Worm (Caenorhabditis elegans) whole organism, young adult: ENCODE data around the gene B0393.9.

Source experiments
- B0261.1 ChIP-seq: sonication (generic microtip); optimal IDR thresholded peaks from 2 replicates; lab custom pipeline; 2016; ENCODE audit warnings: mild to moderate bottlenecking, missing genetic modification characterization, moderate library complexity, missing compliant biosample characterization
- F23B12.7 ChIP-seq: sonication (generic microtip); optimal IDR thresholded peaks from 2 replicates; lab custom pipeline; 2017; ENCODE audit warnings: missing genetic modification characterization, mild to moderate bottlenecking, missing compliant biosample characterization, antibody characterized with exemption, moderate library complexity; ENCODE audit not compliant: insufficient read depth
- F37B4.10 ChIP-seq: fragments of 200-800 bp; sonication (Bioruptor generic); IDR thresholded peaks from 2 replicates; pipeline ENCODE4 v1.3.6; 2022; ENCODE audit warnings: missing genetic modification characterization, missing compliant biosample characterization
- F57A8.1 ChIP-seq: fragments of 200-800 bp; sonication (Bioruptor generic); optimal IDR thresholded peaks from 2 replicates; lab custom pipeline; 2018; ENCODE audit warnings: mild to moderate bottlenecking, missing genetic modification characterization, moderate library complexity, missing compliant biosample characterization
- K11D2.4 ChIP-seq: fragments of 200-800 bp; sonication (Bioruptor generic); IDR thresholded peaks from 2 replicates; pipeline ENCODE4 v1.3.6; 2022; ENCODE audit warnings: missing genetic modification reagents, missing genetic modification characterization, missing compliant biosample characterization
- K12H6.12 ChIP-seq: fragments of 200-800 bp; sonication (Bioruptor generic); optimal IDR thresholded peaks from 2 replicates; lab custom pipeline; 2018; ENCODE audit warnings: mild to moderate bottlenecking, missing genetic modification characterization, missing compliant biosample characterization
- T07F8.4 ChIP-seq: sonication (generic microtip); optimal IDR thresholded peaks from 2 replicates; lab custom pipeline; 2016; ENCODE audit warnings: mild to moderate bottlenecking, missing genetic modification characterization, moderate library complexity, missing compliant biosample characterization
- T26A5.8 ChIP-seq: sonication (generic microtip); optimal IDR thresholded peaks from 2 replicates; lab custom pipeline; 2016; ENCODE audit warnings: missing genetic modification characterization, missing compliant biosample characterization
- ZK185.1 ChIP-seq: sonication (generic microtip); optimal IDR thresholded peaks from 2 replicates; lab custom pipeline; 2016; ENCODE audit warnings: mild to moderate bottlenecking, missing genetic modification characterization, missing compliant biosample characterization; ENCODE audit not compliant: poor library complexity, severe bottlenecking
- aptf-3 ChIP-seq: fragments of 200-800 bp; sonication (Bioruptor generic); IDR thresholded peaks from 2 replicates; pipeline ENCODE4 v1.3.6; 2022; ENCODE audit warnings: missing genetic modification characterization, missing compliant biosample characterization
- athp-1 ChIP-seq: sonication (generic microtip); optimal IDR thresholded peaks from 2 replicates; lab custom pipeline; 2017; ENCODE audit warnings: mild to moderate bottlenecking, missing genetic modification characterization, missing compliant biosample characterization
- attf-6 ChIP-seq: fragments of 200-800 bp; sonication (Bioruptor generic); IDR thresholded peaks from 2 replicates; pipeline ENCODE4 v1.3.6; 2022; ENCODE audit warnings: missing genetic modification reagents, missing genetic modification characterization, missing compliant biosample characterization
- bed-1 ChIP-seq: fragments of 200-800 bp; sonication (Bioruptor generic); IDR thresholded peaks from 2 replicates; pipeline ENCODE4 v1.3.6; 2022; ENCODE audit warnings: missing genetic modification reagents, missing genetic modification characterization, missing compliant biosample characterization
- ccch-3 ChIP-seq: fragments of 200-800 bp; sonication (Bioruptor generic); optimal IDR thresholded peaks from 2 replicates; lab custom pipeline; 2018; ENCODE audit warnings: mild to moderate bottlenecking, missing genetic modification characterization, missing compliant biosample characterization
- ceh-40 ChIP-seq: fragments of 200-800 bp; sonication (Bioruptor generic); IDR thresholded peaks from 2 replicates; pipeline ENCODE4 v1.3.6; 2022; ENCODE audit warnings: missing genetic modification characterization, missing compliant biosample characterization
- ceh-91 ChIP-seq: fragments of 200-800 bp; sonication (Bioruptor generic); IDR thresholded peaks from 2 replicates; pipeline ENCODE4 v1.3.6; 2022; ENCODE audit warnings: missing genetic modification reagents, missing genetic modification characterization, missing compliant biosample characterization
- chd-7 ChIP-seq: sonication (generic microtip); optimal IDR thresholded peaks from 2 replicates; lab custom pipeline; 2016; ENCODE audit warnings: mild to moderate bottlenecking, missing genetic modification characterization, moderate library complexity, missing compliant biosample characterization
- dox-1 ChIP-seq: fragments of 200-800 bp; sonication (Bioruptor generic); IDR thresholded peaks from 2 replicates; pipeline ENCODE4 v1.3.6; 2022; ENCODE audit warnings: missing genetic modification reagents, missing genetic modification characterization, missing compliant biosample characterization
- egl-18 ChIP-seq: fragments of 200-800 bp; sonication (Bioruptor generic); IDR thresholded peaks from 2 replicates; pipeline ENCODE4 v1.3.6; 2022; ENCODE audit warnings: missing genetic modification reagents, missing genetic modification characterization, missing compliant biosample characterization
- egrh-3 ChIP-seq: fragments of 200-800 bp; sonication (Bioruptor generic); IDR thresholded peaks from 2 replicates; pipeline ENCODE4 v1.3.6; 2022; ENCODE audit warnings: missing genetic modification reagents, missing genetic modification characterization, missing compliant biosample characterization
- ekl-4 ChIP-seq: fragments of 200-800 bp; sonication (Bioruptor generic); IDR thresholded peaks from 2 replicates; pipeline ENCODE4 v1.3.6; 2022; ENCODE audit warnings: missing genetic modification reagents, missing genetic modification characterization, missing compliant biosample characterization
- hlh-26 ChIP-seq: fragments of 200-800 bp; sonication (Bioruptor generic); conservative IDR thresholded peaks from 2 replicates; pipeline ENCODE4 v1.3.6; 2022; ENCODE audit warnings: missing genetic modification reagents, missing genetic modification characterization, missing compliant biosample characterization
- hmg-20 ChIP-seq: fragments of 200-800 bp; sonication (Bioruptor generic); IDR thresholded peaks from 2 replicates; pipeline ENCODE4 v1.3.6; 2022; ENCODE audit warnings: missing genetic modification reagents, missing genetic modification characterization, missing compliant biosample characterization
- let-526 ChIP-seq: fragments of 200-800 bp; sonication (Bioruptor generic); IDR thresholded peaks from 2 replicates; pipeline ENCODE4 v1.3.6; 2022; ENCODE audit warnings: missing genetic modification reagents, missing genetic modification characterization, missing compliant biosample characterization
- lin-40 ChIP-seq: sonication (generic microtip); optimal IDR thresholded peaks from 2 replicates; lab custom pipeline; 2016; ENCODE audit warnings: missing genetic modification characterization, mild to moderate bottlenecking, missing compliant biosample characterization, missing genotype, missing genetic modification reagents
- lin-54 ChIP-seq: fragments of 200-800 bp; sonication (Bioruptor generic); optimal IDR thresholded peaks from 2 replicates; lab custom pipeline; 2018; ENCODE audit warnings: mild to moderate bottlenecking, missing genetic modification characterization, missing compliant biosample characterization
- madf-8 ChIP-seq: fragments of 200-800 bp; sonication (Bioruptor generic); conservative IDR thresholded peaks from 2 replicates; pipeline ENCODE4 v1.3.6; 2022; ENCODE audit warnings: missing genetic modification reagents, missing genetic modification characterization, missing compliant biosample characterization
- mcd-1 ChIP-seq: fragments of 200-800 bp; sonication (Bioruptor generic); IDR thresholded peaks from 2 replicates; pipeline ENCODE4 v1.3.6; 2022; ENCODE audit warnings: missing genetic modification reagents, missing genetic modification characterization, missing compliant biosample characterization
- mxl-1 ChIP-seq: sonication (generic microtip); optimal IDR thresholded peaks from 2 replicates; lab custom pipeline; 2016; ENCODE audit warnings: missing genetic modification characterization, missing compliant biosample characterization
- nfya-2 ChIP-seq: fragments of 200-800 bp; sonication (Bioruptor generic); IDR thresholded peaks from 2 replicates; pipeline ENCODE4 v1.3.6; 2022; ENCODE audit warnings: missing genetic modification reagents, missing genetic modification characterization, missing compliant biosample characterization
- nhr-120 ChIP-seq: fragments of 200-800 bp; sonication (Bioruptor generic); IDR thresholded peaks from 2 replicates; pipeline ENCODE4 v1.3.6; 2022; ENCODE audit warnings: missing genetic modification characterization, missing compliant biosample characterization
- rpc-1 ChIP-seq, 2 experiments: fragments of 150-350 bp in 1 of 2; sonication (generic microtip) in 1 of 2; optimal IDR thresholded peaks; 2 replicates each; lab custom pipeline; 2014 to 2018; ENCODE audit warnings: missing biosample characterization in 1 of 2, missing genetic modification characterization in 1 of 2, missing genetic modification reagents in 1 of 2, missing genotype in 1 of 2
- sdz-38 ChIP-seq: sonication (generic microtip); optimal IDR thresholded peaks from 2 replicates; lab custom pipeline; 2016; ENCODE audit warnings: missing genotype, missing genetic modification characterization, missing compliant biosample characterization
- zfh-2 ChIP-seq: fragments of 200-800 bp; sonication (Bioruptor generic); conservative IDR thresholded peaks from 2 replicates; pipeline ENCODE4 v1.3.6; 2022; ENCODE audit warnings: missing genetic modification reagents, missing genetic modification characterization, missing compliant biosample characterization
- zim-3 ChIP-seq: sonication (generic microtip); optimal IDR thresholded peaks from 2 replicates; lab custom pipeline; 2017; ENCODE audit warnings: mild to moderate bottlenecking, missing genetic modification characterization, moderate library complexity, missing compliant biosample characterization
- ztf-28 ChIP-seq: fragments of 200-800 bp; sonication (Bioruptor generic); IDR thresholded peaks from 2 replicates; pipeline ENCODE4 v1.3.6; 2022; ENCODE audit warnings: missing genetic modification reagents, missing genetic modification characterization, missing compliant biosample characterization
- ztf-6 ChIP-seq: fragments of 200-800 bp; sonication (Bioruptor generic); IDR thresholded peaks from 2 replicates; pipeline ENCODE4 v1.3.6; 2022; ENCODE audit warnings: missing genetic modification reagents, missing genetic modification characterization, missing compliant biosample characterization

B0393.9 gene

DNA sequence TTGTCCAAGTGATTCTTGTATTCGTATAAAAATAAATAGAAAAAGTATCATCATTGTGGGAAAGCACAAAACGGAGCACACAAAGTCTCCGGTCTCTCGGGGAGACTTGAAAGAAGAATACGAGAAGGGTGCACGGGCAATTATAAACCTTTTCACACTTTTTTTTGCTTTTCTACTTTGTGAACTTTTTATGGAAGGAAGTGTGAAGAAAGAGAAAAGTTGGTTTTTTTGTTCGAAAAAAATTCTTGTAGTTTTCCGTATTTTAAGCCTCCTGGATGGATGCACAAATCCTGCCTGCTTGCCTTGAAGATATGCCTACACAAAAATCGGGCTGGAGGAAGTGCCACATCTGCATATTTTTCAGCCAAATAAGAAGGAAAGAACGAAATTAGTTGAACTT, 2.0 kb downstream of the B0393.9 start, which contains the start of gene B0393.7 (continued):
- no peak for TF ChIP-seq T26A5.8 (tag; lab: Kevin White, UChicago)

DNA sequence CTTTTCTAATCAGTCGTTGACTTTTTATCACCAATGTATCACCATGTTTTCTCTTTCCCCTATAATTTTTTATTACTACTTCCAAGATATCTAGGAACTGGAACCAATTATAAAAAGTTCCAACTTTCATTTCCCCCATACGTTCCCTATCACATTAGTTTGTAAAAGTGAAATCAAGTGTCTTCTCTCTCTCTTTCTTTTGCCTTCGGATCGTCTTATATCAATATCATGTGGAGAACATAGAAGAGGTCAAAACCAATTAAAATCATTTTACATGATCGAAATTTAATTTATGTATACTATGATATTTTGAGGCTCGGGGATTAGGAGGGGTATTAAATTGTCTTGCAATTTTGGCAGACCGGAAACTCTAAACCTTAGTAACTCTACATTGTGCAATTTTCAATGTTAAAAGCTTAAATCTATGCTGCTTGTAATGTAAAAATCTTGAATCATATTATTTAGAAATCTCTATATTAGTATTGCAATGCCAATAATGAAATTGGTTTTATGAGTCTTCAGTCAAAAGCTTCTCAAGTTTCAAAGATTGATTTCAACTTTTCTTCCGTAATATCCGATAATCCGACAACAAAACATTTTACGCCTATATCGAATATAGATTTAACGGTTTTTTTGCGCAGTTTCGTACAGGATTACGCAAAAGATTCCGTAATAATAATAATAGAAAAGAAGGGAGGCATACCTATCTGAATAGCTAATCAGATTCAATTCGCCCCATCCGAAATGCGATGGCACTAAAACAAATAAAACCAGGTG, 11.9 kb downstream of the B0393.9 start:
- no peak for TF ChIP-seq egl-18

DNA sequence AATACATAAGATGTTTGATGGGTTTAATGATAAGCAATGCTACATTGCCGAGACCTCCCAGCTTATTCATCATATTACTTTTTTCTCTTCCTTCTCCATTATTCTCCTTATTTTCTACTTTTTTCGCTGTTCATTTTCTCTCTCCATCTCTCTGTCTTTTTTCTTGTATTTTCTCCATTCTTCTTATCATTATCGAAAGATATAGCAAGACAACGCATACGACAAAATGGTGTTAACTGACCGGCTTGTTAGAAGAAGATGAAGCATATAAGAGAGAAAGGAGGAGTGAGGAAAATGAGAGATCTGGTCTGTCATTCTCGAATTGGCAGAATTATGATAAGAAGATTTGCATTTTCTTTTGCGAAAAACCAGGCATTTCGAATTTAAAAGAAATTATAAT, 13.1 kb downstream of the B0393.9 start:
- no peak for TF ChIP-seq chd-7 (tag; lab: Kevin White, UChicago)
- no peak for TF ChIP-seq sdz-38 (tag; lab: Kevin White, UChicago)

DNA sequence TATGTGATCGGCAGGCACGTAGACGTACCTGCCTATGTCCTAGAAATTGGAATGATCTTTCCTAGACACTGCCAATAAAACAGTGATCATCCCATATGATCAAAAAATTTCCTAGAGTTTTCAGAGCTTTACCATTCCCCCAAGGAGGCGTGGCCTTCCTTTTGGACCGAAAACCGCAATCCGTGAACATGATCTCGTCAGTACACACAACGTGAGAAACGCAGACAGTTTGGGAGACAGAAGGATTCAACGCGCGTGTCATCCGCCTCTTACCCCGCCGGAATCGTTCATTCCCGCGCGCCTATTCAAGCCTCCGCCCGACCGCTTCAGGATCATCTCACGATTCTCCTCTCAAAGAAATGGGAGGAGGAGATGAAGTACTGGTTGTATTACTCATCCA, 14.5 kb downstream of the B0393.9 start, which contains the start of gene B0393.5:
Gene B0393.5 (plus strand): TSS at position 301 of the 400 bp plus-strand sequence.
- TF ChIP-seq madf-8 (GFP tag; lab: Robert Waterston, UW): no peak
- TF ChIP-seq nfya-2: no peak
- no peak for TF ChIP-seq F23B12.7 (tag; lab: Kevin White, UChicago)
- TF ChIP-seq zim-3 (tag; lab: Kevin White, UChicago): no peak

DNA sequence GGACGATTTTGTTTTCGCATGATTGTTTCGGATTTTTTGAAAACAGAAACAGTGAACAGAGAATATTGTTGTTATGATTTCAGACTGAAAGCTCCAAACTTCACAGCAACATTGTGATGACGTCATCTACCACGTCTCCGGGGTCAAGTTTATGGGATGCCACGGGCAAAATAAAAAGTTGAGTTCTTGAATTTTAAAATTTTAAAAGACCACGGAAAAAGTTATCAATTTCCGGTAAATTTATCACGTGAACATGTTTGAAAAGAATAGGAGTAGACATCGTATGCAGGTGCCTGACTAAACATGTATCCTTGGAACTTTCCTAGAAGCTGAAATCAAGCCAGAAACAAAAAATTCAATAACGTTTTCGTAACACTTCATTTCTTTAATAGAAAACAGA, 16.4 kb downstream of the B0393.9 start, which contains the start of gene B0393.4:
Gene B0393.4 (minus strand): TSS at position 101 of the 400 bp plus-strand sequence.
- TF ChIP-seq F57A8.1 (no peak), ccch-3 (GFP tag; lab: Kevin White, UChicago) (no peak), athp-1 (tag; lab: Kevin White, UChicago) (no peak), lin-40 (tag; lab: Kevin White, UChicago) (no peak), K11D2.4 (GFP tag; lab: Robert Waterston, UW) (no peak), K12H6.12 (tag; lab: Kevin White, UChicago) (no peak), bed-1 (GFP tag; lab: Robert Waterston, UW) (no peak), let-526 (GFP tag; lab: Robert Waterston, UW) (no peak), mcd-1 (no peak)
- TF ChIP-seq, all 124 proteins: peak for 0

DNA sequence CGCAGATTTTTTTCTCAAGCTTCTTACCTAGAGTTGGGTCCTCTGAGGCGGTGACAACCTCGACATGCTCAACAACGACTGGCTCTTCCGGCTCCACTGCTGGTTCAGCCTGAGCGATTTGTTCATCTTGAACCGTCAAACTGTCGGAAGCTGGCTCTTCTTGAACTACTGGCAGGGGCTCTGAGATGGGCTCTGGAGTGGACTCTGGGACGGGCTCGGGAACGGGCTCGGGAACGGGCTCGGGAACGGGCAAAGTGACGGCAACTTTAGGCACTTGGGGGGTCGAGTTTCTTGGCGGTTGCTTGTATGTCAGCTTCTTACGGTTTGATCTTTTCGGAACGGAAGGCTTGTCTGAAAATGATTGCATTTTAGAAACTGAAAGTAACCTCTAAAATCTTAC, 17.1 kb downstream of the B0393.9 start:
- TF ChIP-seq zfh-2 (peak; percentile 81), egrh-3 (GFP tag; lab: Robert Waterston, UW) (peak; percentile 41; the same call in 1 of the 2 replicates), rpc-1 (optimal IDR thresholded peaks at IDR 0.05; lab: Kevin White, UChicago) (no peak), rpc-1 (tag; optimal IDR thresholded peaks at IDR 0.05; lab: Kevin White, UChicago) (no peak)

DNA sequence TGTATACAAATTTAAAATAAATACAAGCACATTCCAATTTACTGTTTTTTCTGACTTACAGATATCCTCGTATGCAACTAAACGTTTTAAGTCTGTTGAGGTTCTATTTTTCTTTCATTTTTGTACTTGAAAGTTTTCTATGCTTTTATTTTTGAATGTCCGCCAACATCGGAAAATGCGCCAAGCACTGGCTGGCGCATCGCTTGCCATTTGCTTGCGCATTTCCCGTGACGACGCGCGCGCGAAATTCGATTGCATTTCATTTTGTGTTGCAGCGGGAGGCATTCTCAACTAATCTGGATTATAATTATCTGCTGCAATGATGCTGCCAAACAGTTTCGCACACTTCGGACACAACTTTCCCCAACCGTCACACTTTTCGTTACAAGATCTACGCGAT, 23.0 kb downstream of the B0393.9 start, which contains the start of gene fbxl-2:
Gene fbxl-2 (plus strand): TSS at position 278 of the 400 bp plus-strand sequence.
- TF ChIP-seq dox-1 (GFP tag; lab: Robert Waterston, UW): peak; percentile 97
- TF ChIP-seq hmg-20 (GFP tag; lab: Robert Waterston, UW): peak; percentile 90
- no peak for TF ChIP-seq ceh-40 (GFP tag; lab: Robert Waterston, UW)
- TF ChIP-seq F37B4.10: 0 out of 2 replicates have a peak, but pooled peaks have one; percentile 82
- peak; percentile 92 for TF ChIP-seq ZK185.1 (tag; lab: Kevin White, UChicago)
- TF ChIP-seq T07F8.4: peak; percentile 0
- TF ChIP-seq ztf-6 (GFP tag; lab: Robert Waterston, UW): 0 out of 2 replicates have a peak, but pooled peaks have one; percentile 26
- peak; percentile 96 for TF ChIP-seq mcd-1
- peak; percentile 21 for TF ChIP-seq B0261.1 (tag; lab: Kevin White, UChicago)
- peak; percentile 87; the same call in 1 of the 2 replicates for TF ChIP-seq ztf-28 (GFP tag; lab: Robert Waterston, UW)
- peak; percentile 99 for TF ChIP-seq lin-54
- no peak for TF ChIP-seq mxl-1 (tag; lab: Kevin White, UChicago)
- no peak for TF ChIP-seq hlh-26 (GFP tag; lab: Robert Waterston, UW)
- TF ChIP-seq nhr-120 (GFP tag; lab: Robert Waterston, UW): no peak
- TF ChIP-seq ceh-91 (GFP tag; lab: Robert Waterston, UW): peak; percentile 86
- 0 out of 2 replicates have a peak, but pooled peaks have one; percentile 49 for TF ChIP-seq aptf-3 (GFP tag; lab: Robert Waterston, UW)
- TF ChIP-seq ekl-4: peak; percentile 95
- peak; percentile 67; the same call in 1 of the 2 replicates for TF ChIP-seq attf-6
